Worm (Caenorhabditis elegans): ENCODE data around the gene nxf-2.

nxf-2 gene

ce11 chrV:14391830-14392229 lies 25.8 kb downstream of the nxf-2 start, which contains the start of gene C15H11.10:
C15H11.10 (plus strand) TSS chrV:14392130.
- no peak for TF ChIP-seq ceh-83 (GFP tag; optimal IDR thresholded peaks at IDR 0.05)
- no peak for TF ChIP-seq M03D4.4 (tag; optimal IDR thresholded peaks at IDR 0.05)
- TF ChIP-seq hlh-1 (tag; optimal IDR thresholded peaks at IDR 0.05), result no peak
- no peak for TF ChIP-seq sem-2 (GFP tag; optimal IDR thresholded peaks at IDR 0.05)
- no peak for TF ChIP-seq ceh-39 (tag; optimal IDR thresholded peaks at IDR 0.05)
- no peak for TF ChIP-seq unc-39 (tag; optimal IDR thresholded peaks at IDR 0.05)
- TF ChIP-seq nhr-237 (tag; optimal IDR thresholded peaks at IDR 0.05), result no peak
- TF ChIP-seq flh-1 (GFP tag; optimal IDR thresholded peaks at IDR 0.05), result no peak
- no peak for TF ChIP-seq ceh-43 (GFP tag; optimal IDR thresholded peaks at IDR 0.05)
- TF ChIP-seq nhr-2 (tag; optimal IDR thresholded peaks at IDR 0.05), result no peak
- TF ChIP-seq nhr-28 (tag; optimal IDR thresholded peaks at IDR 0.05), result no peak
- no peak for TF ChIP-seq bed-3 (GFP tag; optimal IDR thresholded peaks at IDR 0.05)
- no peak for TF ChIP-seq nhr-76 (tag; optimal IDR thresholded peaks at IDR 0.05)

- TF ChIP-seq nhr-237 (tag; optimal IDR thresholded peaks at IDR 0.05) (no peak), ham-2 (GFP tag; optimal IDR thresholded peaks at IDR 0.05) (no peak), elt-1 (tag; optimal IDR thresholded peaks at IDR 0.05; ENCODE audit: borderline replicate concordance, insufficient read depth) (no peak), nhr-2 (tag; optimal IDR thresholded peaks at IDR 0.05) (no peak), hlh-1 (tag; optimal IDR thresholded peaks at IDR 0.05) (no peak), lin-13 (tag; optimal IDR thresholded peaks at IDR 0.05) (no peak), ceh-83 (GFP tag; optimal IDR thresholded peaks at IDR 0.05) (no peak), drap-1 (GFP tag; optimal IDR thresholded peaks at IDR 0.05) (no peak), sptf-1 (tag; optimal IDR thresholded peaks at IDR 0.05) (no peak), nhr-12 (tag; optimal IDR thresholded peaks at IDR 0.05) (no peak), lin-32 (GFP tag; optimal IDR thresholded peaks at IDR 0.05) (no peak), tbx-8 (GFP tag; optimal IDR thresholded peaks at IDR 0.05) (no peak)
Measured at ce11 chrV:14380242-14380641, 37.4 kb downstream of the nxf-2 start.

DNA sequence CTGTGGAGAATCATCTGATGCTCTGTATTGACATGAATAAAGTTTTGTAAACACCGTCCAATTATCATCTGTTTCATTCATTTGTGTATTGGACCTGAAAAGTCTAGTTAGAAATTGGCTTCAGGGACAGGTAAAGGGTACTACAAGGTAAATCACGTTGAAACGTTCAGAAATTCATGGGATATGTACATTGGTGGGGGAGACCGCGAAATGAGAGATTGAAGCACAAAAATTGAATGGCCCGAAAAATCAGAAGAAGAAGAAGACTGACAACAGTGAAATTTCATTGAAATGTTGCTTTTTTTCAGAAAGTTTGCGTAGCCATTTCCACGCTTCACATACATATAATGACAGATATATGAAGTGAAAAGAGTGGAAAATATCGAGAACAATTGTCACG lies 38.6 kb downstream of the nxf-2 start, which contains the start of gene npr-43:
TSS of gene npr-43 (minus strand) at position 101 of the 400 bp plus-strand sequence.
- TF ChIP-seq nhr-237 (tag; optimal IDR thresholded peaks at IDR 0.05) (no peak), ham-2 (GFP tag; optimal IDR thresholded peaks at IDR 0.05) (no peak), unc-120 (tag; optimal IDR thresholded peaks at IDR 0.05; ENCODE audit: poor library complexity, severe bottlenecking) (no peak), lin-13 (tag; optimal IDR thresholded peaks at IDR 0.05) (no peak), ces-1 (GFP tag; optimal IDR thresholded peaks at IDR 0.05) (no peak), bed-3 (GFP tag; optimal IDR thresholded peaks at IDR 0.05) (no peak), M03D4.4 (tag; optimal IDR thresholded peaks at IDR 0.05) (no peak), nhr-2 (tag; optimal IDR thresholded peaks at IDR 0.05) (no peak), ceh-43 (GFP tag; optimal IDR thresholded peaks at IDR 0.05) (no peak), sptf-1 (tag; optimal IDR thresholded peaks at IDR 0.05) (no peak), flh-1 (GFP tag; optimal IDR thresholded peaks at IDR 0.05) (no peak)

DNA sequence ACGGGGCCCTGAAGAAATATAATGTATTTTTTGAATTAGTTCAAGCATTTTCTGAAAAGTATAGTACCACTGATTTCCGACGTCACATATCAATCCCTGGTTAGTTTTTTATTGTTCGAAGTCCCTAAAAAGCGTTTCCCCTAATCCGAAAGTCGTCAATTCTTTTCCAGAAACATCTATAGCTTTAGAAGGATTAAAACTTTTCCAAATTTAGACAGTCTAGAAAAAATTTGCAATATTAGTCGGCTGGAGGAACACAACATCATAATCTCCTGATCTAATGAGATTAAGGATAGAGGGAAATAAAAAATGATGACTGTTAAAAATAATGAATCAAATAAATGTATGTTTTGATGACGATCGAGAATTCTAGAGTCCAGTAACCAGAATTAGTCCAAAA lies 39.6 kb downstream of the nxf-2 start:
- no peak for TF ChIP-seq M03D4.4 (tag; optimal IDR thresholded peaks at IDR 0.05)
- TF ChIP-seq tbx-8 (GFP tag; optimal IDR thresholded peaks at IDR 0.05), result no peak
- TF ChIP-seq zip-8 (tag; optimal IDR thresholded peaks at IDR 0.05), result no peak
- TF ChIP-seq ceh-39 (tag; optimal IDR thresholded peaks at IDR 0.05), result no peak
- no peak for TF ChIP-seq unc-62 (GFP tag; optimal IDR thresholded peaks at IDR 0.05)
- no peak for TF ChIP-seq unc-39 (tag; optimal IDR thresholded peaks at IDR 0.05)
- no peak for TF ChIP-seq ztf-11 (tag; optimal IDR thresholded peaks at IDR 0.05)
- TF ChIP-seq nhr-237 (tag; optimal IDR thresholded peaks at IDR 0.05), result no peak
- no peak for TF ChIP-seq hlh-1 (tag; optimal IDR thresholded peaks at IDR 0.05)
- no peak for TF ChIP-seq snpc-4 (tag; optimal IDR thresholded peaks at IDR 0.05)

ce11 chrV:14372774-14373173 lies 44.9 kb downstream of the nxf-2 start, which contains the start of gene unc-39:
unc-39 (plus strand) TSS chrV:14373074.
- TF ChIP-seq ceh-43 (GFP tag; optimal IDR thresholded peaks at IDR 0.05), result no peak
- no peak for TF ChIP-seq nhr-237 (tag; optimal IDR thresholded peaks at IDR 0.05)

DNA sequence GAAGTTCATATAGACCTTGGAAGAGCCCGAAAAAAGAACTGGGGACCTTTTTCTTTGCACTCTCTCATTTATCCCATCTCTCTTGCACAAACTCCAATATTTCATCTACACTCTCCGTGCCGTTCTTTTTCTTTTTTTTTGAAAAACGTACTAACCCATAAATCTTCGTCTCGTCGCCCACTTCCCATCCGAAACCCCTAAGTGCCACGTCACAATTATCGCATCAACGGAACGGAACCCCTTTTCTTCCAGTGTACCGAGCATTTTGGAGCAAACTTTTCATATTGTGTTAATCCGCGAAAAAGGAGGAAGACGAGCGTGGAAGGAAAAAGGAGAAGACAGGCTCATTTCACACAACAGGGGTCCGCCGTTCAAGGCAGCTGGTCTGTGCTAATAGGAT lies 48.2 kb downstream of the nxf-2 start:
- no peak for TF ChIP-seq drap-1 (GFP tag; optimal IDR thresholded peaks at IDR 0.05)
- no peak for TF ChIP-seq pha-4 (tag; optimal IDR thresholded peaks at IDR 0.05)
- TF ChIP-seq ceh-39 (tag; optimal IDR thresholded peaks at IDR 0.05), result no peak
- no peak for TF ChIP-seq mep-1 (tag; optimal IDR thresholded peaks at IDR 0.05)
- no peak for TF ChIP-seq nhr-2 (tag; optimal IDR thresholded peaks at IDR 0.05)
- TF ChIP-seq cnd-1 (tag; optimal IDR thresholded peaks at IDR 0.05), result no peak
- TF ChIP-seq unc-39 (tag; optimal IDR thresholded peaks at IDR 0.05), result no peak
- no peak for TF ChIP-seq ztf-11 (tag; optimal IDR thresholded peaks at IDR 0.05)
- no peak for TF ChIP-seq mab-5 (tag; optimal IDR thresholded peaks at IDR 0.05)
- TF ChIP-seq tbx-8 (GFP tag; optimal IDR thresholded peaks at IDR 0.05), result no peak
- TF ChIP-seq ceh-43 (GFP tag; optimal IDR thresholded peaks at IDR 0.05), result no peak
- TF ChIP-seq elt-1 (tag; optimal IDR thresholded peaks at IDR 0.05; ENCODE audit: borderline replicate concordance, insufficient read depth), result no peak
- TF ChIP-seq lin-32 (GFP tag; optimal IDR thresholded peaks at IDR 0.05), result no peak
- no peak for TF ChIP-seq nhr-237 (tag; optimal IDR thresholded peaks at IDR 0.05)
- TF ChIP-seq blmp-1 (tag; optimal IDR thresholded peaks at IDR 0.05), result no peak
- TF ChIP-seq ham-2 (GFP tag; optimal IDR thresholded peaks at IDR 0.05), result no peak
- no peak for TF ChIP-seq nhr-28 (tag; optimal IDR thresholded peaks at IDR 0.05)
- TF ChIP-seq lsy-2 (tag; optimal IDR thresholded peaks at IDR 0.05), result no peak
- TF ChIP-seq zip-8 (tag; optimal IDR thresholded peaks at IDR 0.05), result no peak

All from whole organism, mixed stage, embryonic.